Worm (Caenorhabditis elegans) whole organism, L1 larva: Measurements from ENCODE around the gene C55A6.6.

Experiments used
- C04F5.9 ChIP-seq: sonication (generic microtip); optimal IDR thresholded peaks from 2 replicates; lab custom pipeline; 2016; ENCODE audit warnings: missing genetic modification characterization, missing compliant biosample characterization
- C34B4.2 ChIP-seq: sonication (generic microtip); optimal IDR thresholded peaks from 2 replicates; lab custom pipeline; 2017; ENCODE audit warnings: mild to moderate bottlenecking, missing genetic modification characterization, missing compliant biosample characterization
- F16B12.6 ChIP-seq: fragments of 150-350 bp; optimal IDR thresholded peaks from 2 replicates; lab custom pipeline; 2014; ENCODE audit warnings: missing biosample characterization, missing genetic modification characterization
- Y116A8C.19 ChIP-seq: sonication (generic microtip); optimal IDR thresholded peaks from 2 replicates; lab custom pipeline; 2016; ENCODE audit warnings: missing compliant biosample characterization, missing genetic modification characterization, borderline replicate concordance
- aha-1 ChIP-seq: fragments of 150-350 bp; optimal IDR thresholded peaks from 2 replicates; lab custom pipeline; 2014; ENCODE audit warnings: missing biosample characterization, missing genetic modification characterization
- alr-1 ChIP-seq: fragments of 200-800 bp; sonication (Bioruptor generic); optimal IDR thresholded peaks from 2 replicates; lab custom pipeline; 2018; ENCODE audit warnings: borderline replicate concordance, mild to moderate bottlenecking, missing genetic modification characterization, missing compliant biosample characterization
- aly-2 ChIP-seq: fragments of 150-350 bp; optimal IDR thresholded peaks from 2 replicates; lab custom pipeline; 2014; ENCODE audit warnings: missing biosample characterization, missing genetic modification characterization
- ama-1 ChIP-seq: fragments of 150-350 bp; optimal IDR thresholded peaks from 2 replicates; lab custom pipeline; 2014
- blmp-1 ChIP-seq: fragments of 150-350 bp; optimal IDR thresholded peaks from 2 replicates; lab custom pipeline; 2014; ENCODE audit warnings: missing biosample characterization, missing genetic modification characterization
- ceh-82 ChIP-seq, 3 experiments: fragments of 150-350 bp in 1 of 3; sonication (generic microtip) in 2 of 3; optimal IDR thresholded peaks; 2 replicates each; lab custom pipeline; 2014 to 2017; ENCODE audit warnings: missing biosample characterization in 3 of 3, missing genetic modification characterization in 3 of 3
- ceh-88 ChIP-seq: fragments of 200-800 bp; sonication (Bioruptor generic); IDR thresholded peaks from 2 replicates; pipeline ENCODE4 v1.3.6; 2022; ENCODE audit warnings: missing genetic modification characterization, missing compliant biosample characterization
- ceh-90 ChIP-seq: sonication (generic microtip); optimal IDR thresholded peaks from 2 replicates; lab custom pipeline; 2016; ENCODE audit warnings: missing genetic modification characterization, missing compliant biosample characterization
- ces-1 ChIP-seq: fragments of 150-350 bp; optimal IDR thresholded peaks from 2 replicates; lab custom pipeline; 2014; ENCODE audit warnings: missing biosample characterization, missing genetic modification reagents, missing genetic modification characterization
- dsc-1 ChIP-seq: sonication (generic microtip); optimal IDR thresholded peaks from 2 replicates; lab custom pipeline; 2016; ENCODE audit warnings: mild to moderate bottlenecking, missing genetic modification characterization, missing compliant biosample characterization
- egl-13 ChIP-seq: sonication (generic microtip); optimal IDR thresholded peaks from 2 replicates; lab custom pipeline; 2016; ENCODE audit warnings: missing genotype, missing genetic modification reagents, missing genetic modification characterization, missing compliant biosample characterization
- egl-27 ChIP-seq, 2 experiments: fragments of 150-350 bp in 1 of 2; sonication (generic microtip); optimal IDR thresholded peaks; 3 replicates each; lab custom pipeline; 2017 to 2018; ENCODE audit warnings: missing biosample characterization in 2 of 2, missing genetic modification characterization in 2 of 2, missing genetic modification reagents in 2 of 2
- elt-2 ChIP-seq: sonication (generic microtip); optimal IDR thresholded peaks from 2 replicates; lab custom pipeline; 2016; ENCODE audit warnings: missing genetic modification characterization, mild to moderate bottlenecking, inconsistent platforms, missing compliant biosample characterization, missing genetic modification reagents
- ets-5 ChIP-seq: fragments of 200-800 bp; sonication (Bioruptor generic); IDR thresholded peaks from 2 replicates; pipeline ENCODE4 v1.3.6; 2022; ENCODE audit warnings: missing genetic modification characterization, missing compliant biosample characterization
- fkh-8 ChIP-seq: sonication (generic microtip); optimal IDR thresholded peaks from 2 replicates; lab custom pipeline; 2016; ENCODE audit warnings: mild to moderate bottlenecking, missing genetic modification characterization, missing compliant biosample characterization
- fos-1 ChIP-seq: fragments of 150-350 bp; optimal IDR thresholded peaks from 2 replicates; lab custom pipeline; 2014; ENCODE audit warnings: missing biosample characterization, missing genetic modification characterization
- hpl-2 ChIP-seq: fragments of 150-350 bp; optimal IDR thresholded peaks from 2 replicates; lab custom pipeline; 2014; ENCODE audit warnings: missing biosample characterization, missing genetic modification reagents, missing genetic modification characterization
- irx-1 ChIP-seq: sonication (generic microtip); optimal IDR thresholded peaks from 2 replicates; lab custom pipeline; 2016; ENCODE audit warnings: missing genetic modification characterization, missing compliant biosample characterization
- jun-1 ChIP-seq: fragments of 150-350 bp; optimal IDR thresholded peaks from 2 replicates; lab custom pipeline; 2014; ENCODE audit warnings: missing biosample characterization, missing genetic modification reagents, missing genetic modification characterization
- lin-13 ChIP-seq: fragments of 150-350 bp; optimal IDR thresholded peaks from 2 replicates; lab custom pipeline; 2014; ENCODE audit warnings: missing biosample characterization, missing genetic modification reagents, missing genetic modification characterization
- lin-14 ChIP-seq: fragments of 200-800 bp; sonication (Bioruptor generic); optimal IDR thresholded peaks from 2 replicates; lab custom pipeline; 2018; ENCODE audit warnings: mild to moderate bottlenecking, missing genetic modification characterization, moderate library complexity, missing compliant biosample characterization
- lin-39 ChIP-seq: fragments of 150-350 bp; optimal IDR thresholded peaks from 2 replicates; lab custom pipeline; 2014; ENCODE audit warnings: missing biosample characterization, missing genetic modification reagents, missing genetic modification characterization
- lir-3 ChIP-seq: sonication (generic microtip); optimal IDR thresholded peaks from 2 replicates; lab custom pipeline; 2016; ENCODE audit warnings: mild to moderate bottlenecking, missing genetic modification characterization, moderate library complexity, missing compliant biosample characterization; ENCODE audit not compliant: poor library complexity
- lsy-2 ChIP-seq, 2 experiments: fragments of 150-350 bp; optimal IDR thresholded peaks; 2 replicates each; lab custom pipeline; 2014; ENCODE audit warnings: missing biosample characterization in 2 of 2, missing genetic modification characterization in 2 of 2
- mab-9 ChIP-seq: fragments of 200-800 bp; sonication (Bioruptor generic); IDR thresholded peaks from 2 replicates; pipeline ENCODE4 v1.3.6; 2022; ENCODE audit warnings: missing genetic modification reagents, missing genetic modification characterization, missing compliant biosample characterization
- mdl-1 ChIP-seq, 2 experiments: fragments of 150-350 bp; optimal IDR thresholded peaks; 2 replicates each; lab custom pipeline; 2014 to 2017; ENCODE audit warnings: missing biosample characterization in 2 of 2, missing genetic modification characterization in 2 of 2, inconsistent platforms in 1 of 2
- mep-1 ChIP-seq: fragments of 150-350 bp; optimal IDR thresholded peaks from 2 replicates; lab custom pipeline; 2014; ENCODE audit warnings: missing biosample characterization, missing genetic modification characterization
- nhr-11 ChIP-seq: fragments of 150-350 bp; optimal IDR thresholded peaks from 2 replicates; lab custom pipeline; 2014; ENCODE audit warnings: missing biosample characterization, missing genetic modification characterization
- nhr-12 ChIP-seq: sonication (generic microtip); optimal IDR thresholded peaks from 2 replicates; lab custom pipeline; 2017; ENCODE audit warnings: missing biosample characterization, missing genetic modification characterization
- nhr-20 ChIP-seq: sonication (generic microtip); optimal IDR thresholded peaks from 2 replicates; lab custom pipeline; 2016; ENCODE audit warnings: mild to moderate bottlenecking, missing genetic modification characterization, missing compliant biosample characterization
- nhr-237 ChIP-seq: fragments of 150-350 bp; optimal IDR thresholded peaks from 2 replicates; lab custom pipeline; 2014; ENCODE audit warnings: missing biosample characterization, missing genetic modification characterization
- nhr-47 ChIP-seq: sonication (generic microtip); optimal IDR thresholded peaks from 2 replicates; lab custom pipeline; 2016; ENCODE audit warnings: mild to moderate bottlenecking, missing genetic modification characterization, moderate library complexity, missing compliant biosample characterization
- nhr-76 ChIP-seq: sonication (generic microtip); optimal IDR thresholded peaks from 2 replicates; lab custom pipeline; 2017; ENCODE audit warnings: missing biosample characterization, missing genetic modification characterization
- nhr-84 ChIP-seq: sonication (generic microtip); optimal IDR thresholded peaks from 2 replicates; lab custom pipeline; 2017; ENCODE audit warnings: missing biosample characterization, missing genetic modification characterization
- pag-3 ChIP-seq: sonication (generic microtip); optimal IDR thresholded peaks from 2 replicates; lab custom pipeline; 2017; ENCODE audit warnings: missing genetic modification characterization, mild to moderate bottlenecking, missing compliant biosample characterization, antibody characterized with exemption, borderline replicate concordance; ENCODE audit not compliant: insufficient read depth
- pax-3 ChIP-seq: fragments of 200-800 bp; sonication (Bioruptor generic); optimal IDR thresholded peaks from 2 replicates; lab custom pipeline; 2018; ENCODE audit warnings: mild to moderate bottlenecking, missing genetic modification characterization, moderate library complexity, missing compliant biosample characterization
- skn-1 ChIP-seq: fragments of 150-350 bp; optimal IDR thresholded peaks from 2 replicates; lab custom pipeline; 2014; ENCODE audit warnings: missing biosample characterization, missing genetic modification characterization
- snu-23 ChIP-seq: sonication (generic microtip); optimal IDR thresholded peaks from 2 replicates; lab custom pipeline; 2016; ENCODE audit warnings: missing genetic modification characterization, missing compliant biosample characterization
- sox-4 ChIP-seq: sonication (generic microtip); optimal IDR thresholded peaks from 2 replicates; lab custom pipeline; 2016; ENCODE audit warnings: missing genetic modification characterization, missing compliant biosample characterization
- sptf-1 ChIP-seq: fragments of 150-350 bp; optimal IDR thresholded peaks from 2 replicates; lab custom pipeline; 2014; ENCODE audit warnings: missing biosample characterization, missing genetic modification characterization
- swsn-7 ChIP-seq: sonication (generic microtip); optimal IDR thresholded peaks from 2 replicates; lab custom pipeline; 2016; ENCODE audit warnings: missing genetic modification characterization, missing compliant biosample characterization
- tlp-1 ChIP-seq: fragments of 150-350 bp; optimal IDR thresholded peaks from 2 replicates; lab custom pipeline; 2014; ENCODE audit warnings: missing biosample characterization, missing genetic modification characterization
- unc-30 ChIP-seq: sonication (generic microtip); optimal IDR thresholded peaks from 2 replicates; lab custom pipeline; 2017; ENCODE audit warnings: missing biosample characterization, missing genetic modification characterization
- unc-62 ChIP-seq: fragments of 150-350 bp; optimal IDR thresholded peaks from 2 replicates; lab custom pipeline; 2014; ENCODE audit warnings: missing biosample characterization, missing genetic modification reagents, missing genetic modification characterization
- unc-98 ChIP-seq: fragments of 200-800 bp; sonication (Bioruptor generic); IDR thresholded peaks from 2 replicates; pipeline ENCODE4 v1.3.6; 2022; ENCODE audit warnings: missing genetic modification characterization, missing compliant biosample characterization
- vab-15 ChIP-seq: sonication (generic microtip); optimal IDR thresholded peaks from 2 replicates; lab custom pipeline; 2017; ENCODE audit warnings: missing genotype, mild to moderate bottlenecking, missing genetic modification characterization, missing compliant biosample characterization
- xbp-1 ChIP-seq: sonication (generic microtip); optimal IDR thresholded peaks from 2 replicates; lab custom pipeline; 2016; ENCODE audit warnings: missing genetic modification characterization, missing compliant biosample characterization
- zip-4 ChIP-seq: fragments of 200-800 bp; sonication (Bioruptor generic); optimal IDR thresholded peaks from 2 replicates; lab custom pipeline; 2018; ENCODE audit warnings: mild to moderate bottlenecking, missing genetic modification characterization, moderate library complexity, missing compliant biosample characterization
- ztf-11 ChIP-seq, 2 experiments: sonication (generic microtip); optimal IDR thresholded peaks; 2 replicates each; lab custom pipeline; 2016 to 2017; ENCODE audit warnings: missing genetic modification characterization in 2 of 2, missing biosample characterization in 1 of 2, missing compliant biosample characterization in 1 of 2
- ztf-4 ChIP-seq: fragments of 150-350 bp; optimal IDR thresholded peaks from 2 replicates; lab custom pipeline; 2014; ENCODE audit warnings: missing biosample characterization, missing genetic modification characterization

Gene C55A6.6

DNA sequence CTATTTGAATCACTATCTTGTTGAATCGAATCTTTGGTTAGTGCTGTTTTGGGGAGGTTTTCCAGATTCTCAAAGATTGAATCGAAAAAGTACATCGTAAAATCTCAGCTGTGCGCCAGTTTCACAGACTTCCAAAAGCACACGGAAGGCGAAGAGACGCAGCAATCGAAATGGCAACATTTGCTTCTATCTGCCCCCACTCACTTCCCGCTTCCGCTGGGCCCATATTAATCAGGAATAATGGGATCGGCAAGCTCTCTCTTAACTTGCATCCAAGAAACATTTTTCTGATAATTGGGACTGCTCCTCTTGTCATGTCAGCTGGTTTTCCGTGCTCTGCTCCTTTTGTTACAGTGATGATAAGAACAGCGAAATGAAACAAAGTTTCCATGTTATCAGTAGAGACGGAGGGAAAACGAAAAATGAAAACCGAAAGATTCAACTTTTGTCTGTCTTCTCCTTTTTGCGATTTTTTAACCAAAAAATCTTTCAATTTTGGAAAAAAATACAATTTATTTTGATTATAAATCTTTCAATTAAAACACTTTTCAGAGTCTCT is 21.0 kb upstream of the C55A6.6 start (continued):
- TF ChIP-seq lin-14 (GFP tag; lab: Kevin White, UChicago) (peak; percentile 61), nhr-11 (tag; lab: Kevin White, UChicago) (no peak), nhr-76 (tag; lab: Kevin White, UChicago) (no peak), unc-98 (GFP tag; lab: Robert Waterston, UW) (no peak), zip-4 (GFP tag; lab: Kevin White, UChicago) (no peak), F16B12.6 (tag; lab: Kevin White, UChicago) (no peak), fos-1 (tag; lab: Kevin White, UChicago) (no peak), nhr-84 (tag; lab: Kevin White, UChicago) (no peak), mdl-1 (tag; optimal IDR thresholded peaks at IDR 0.05; lab: Kevin White, UChicago) (no peak), elt-2 (tag; lab: Kevin White, UChicago) (peak; percentile 66), lsy-2 (tag; optimal IDR thresholded peaks at IDR 0.05; lab: Kevin White, UChicago) (peak in 1 of 2 experiments; percentile 37), ztf-4 (no peak), snu-23 (GFP tag; lab: Kevin White, UChicago) (peak; percentile 11), fkh-8 (tag; lab: Kevin White, UChicago) (no peak), nhr-47 (tag; lab: Kevin White, UChicago) (peak; percentile 0), egl-13 (tag; lab: Kevin White, UChicago) (no peak), nhr-12 (tag; lab: Kevin White, UChicago) (no peak), ceh-90 (tag; lab: Kevin White, UChicago) (no peak), xbp-1 (tag; lab: Kevin White, UChicago) (no peak), aly-2 (tag; lab: Kevin White, UChicago) (no peak), swsn-7 (no peak), skn-1 (tag; lab: Kevin White, UChicago) (no peak), ceh-88 (GFP tag; lab: Robert Waterston, UW) (no peak), lin-13 (GFP tag; lab: Kevin White, UChicago) (no peak), irx-1 (tag; lab: Kevin White, UChicago) (no peak), ama-1 (no peak), nhr-237 (tag; lab: Kevin White, UChicago) (no peak), nhr-20 (peak; percentile 1), pag-3 (tag; lab: Kevin White, UChicago) (no peak), C04F5.9 (tag; lab: Kevin White, UChicago) (no peak), egl-27 (tag; optimal IDR thresholded peaks at IDR 0.05; lab: Kevin White, UChicago) (no peak), ztf-11 (tag; optimal IDR thresholded peaks at IDR 0.05; lab: Kevin White, UChicago) (no peak), pax-3 (tag; lab: Kevin White, UChicago) (no peak), lir-3 (no peak), vab-15 (no peak), C34B4.2 (no peak), aha-1 (tag; lab: Kevin White, UChicago) (no peak), ets-5 (GFP tag; lab: Robert Waterston, UW) (no peak), sptf-1 (no peak), tlp-1 (no peak), alr-1 (tag; lab: Kevin White, UChicago) (no peak), blmp-1 (tag; lab: Kevin White, UChicago) (peak; percentile 51), dsc-1 (tag; lab: Kevin White, UChicago) (no peak), Y116A8C.19 (no peak), unc-62 (GFP tag; lab: Kevin White, UChicago) (no peak), unc-30 (tag; lab: Kevin White, UChicago) (no peak), mab-9 (no peak), sox-4 (tag; lab: Kevin White, UChicago) (no peak), jun-1 (tag; lab: Kevin White, UChicago) (no peak), ces-1 (no peak), hpl-2 (GFP tag; lab: Kevin White, UChicago) (no peak), mep-1 (tag; lab: Kevin White, UChicago) (peak; percentile 10), ceh-82 (tag; optimal IDR thresholded peaks at IDR 0.05; lab: Kevin White, UChicago) (no peak), lin-39 (tag; lab: Kevin White, UChicago) (no peak)
